Fruit fly (Drosophila melanogaster): ENCODE measurements around the gene Zip99C.

DNA sequence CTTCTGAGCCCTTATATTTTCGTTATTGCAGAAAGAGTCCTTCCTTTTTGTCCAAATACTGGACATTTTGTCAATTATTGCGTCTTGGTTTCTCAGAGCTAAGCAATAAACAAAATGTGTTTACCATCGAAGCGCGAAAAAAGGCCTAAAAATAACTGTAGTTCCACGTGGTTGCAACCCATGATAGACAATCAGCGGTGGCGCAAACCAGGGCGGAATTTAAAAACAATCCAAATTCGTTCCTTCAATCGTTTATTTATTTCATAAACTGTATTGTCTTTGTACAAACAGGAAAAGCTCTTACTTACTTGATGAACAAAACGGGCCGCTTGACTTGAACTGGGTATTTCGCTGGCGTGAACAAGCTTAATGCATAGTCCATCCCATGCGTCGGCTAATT lies 9.9 kb downstream of the Zip99C start, which contains the start of gene CG7824:
- TF ChIP-seq gsb-n (tag; optimal IDR thresholded peaks at IDR 0.05) (no peak), CG17802 (tag; optimal IDR thresholded peaks at IDR 0.05) (no peak)

All from whole organism, embryonic.